Worm (Caenorhabditis elegans): ENCODE measurements around the gene F02E11.3.

Gene F02E11.3

ce11 chrII:3277686-3278085, 2.9 kb upstream of the F02E11.3 start, which contains the start of gene F02E11.4:
Gene F02E11.4, minus strand, starts transcription at chrII:3277786.
- TF ChIP-seq ces-1 (GFP tag; optimal IDR thresholded peaks at IDR 0.05) = no peak
- TF ChIP-seq tbx-8 (GFP tag; optimal IDR thresholded peaks at IDR 0.05) = no peak
- TF ChIP-seq ceh-39 (tag; optimal IDR thresholded peaks at IDR 0.05) = no peak
- TF ChIP-seq nhr-2 (tag; optimal IDR thresholded peaks at IDR 0.05) = no peak
- no peak for TF ChIP-seq unc-62 (GFP tag; optimal IDR thresholded peaks at IDR 0.05)
- TF ChIP-seq blmp-1 (tag; optimal IDR thresholded peaks at IDR 0.05) = no peak
- no peak for TF ChIP-seq sptf-1 (tag; optimal IDR thresholded peaks at IDR 0.05)
- no peak for TF ChIP-seq elt-1 (tag; optimal IDR thresholded peaks at IDR 0.05; ENCODE audit: borderline replicate concordance, insufficient read depth)
- TF ChIP-seq flh-1 (GFP tag; optimal IDR thresholded peaks at IDR 0.05) = no peak
- TF ChIP-seq mls-2 (tag; optimal IDR thresholded peaks at IDR 0.05) = no peak
- TF ChIP-seq mab-5 (tag; optimal IDR thresholded peaks at IDR 0.05) = no peak
- TF ChIP-seq snpc-4 (tag; optimal IDR thresholded peaks at IDR 0.05) = no peak
- no peak for TF ChIP-seq unc-120 (tag; optimal IDR thresholded peaks at IDR 0.05; ENCODE audit: poor library complexity, severe bottlenecking)
- TF ChIP-seq lin-32 (GFP tag; optimal IDR thresholded peaks at IDR 0.05) = no peak
- TF ChIP-seq lsy-2 (tag; optimal IDR thresholded peaks at IDR 0.05) = no peak

- no peak for TF ChIP-seq bed-3 (GFP tag; optimal IDR thresholded peaks at IDR 0.05)
These were observed 4.2 kb downstream of the F02E11.3 start for ce11 chrII:3270598-3270997.

- TF ChIP-seq ceh-83 (GFP tag; optimal IDR thresholded peaks at IDR 0.05) = peak; percentile 53
- TF ChIP-seq lin-32 (GFP tag; optimal IDR thresholded peaks at IDR 0.05) = no peak
- TF ChIP-seq cnd-1 (tag; optimal IDR thresholded peaks at IDR 0.05) = peak; percentile 30
- no peak for TF ChIP-seq zip-8 (tag; optimal IDR thresholded peaks at IDR 0.05)
- peak; percentile 26 for TF ChIP-seq drap-1 (GFP tag; optimal IDR thresholded peaks at IDR 0.05)
- no peak for TF ChIP-seq mep-1 (tag; optimal IDR thresholded peaks at IDR 0.05)
- TF ChIP-seq blmp-1 (tag; optimal IDR thresholded peaks at IDR 0.05) = no peak
- no peak for TF ChIP-seq mls-2 (tag; optimal IDR thresholded peaks at IDR 0.05)
These were observed 7.0 kb downstream of the F02E11.3 start for ce11 chrII:3267815-3268214.

ce11 chrII:3267365-3267764, 7.5 kb downstream of the F02E11.3 start, which contains the start of gene F02E11.7:
Gene F02E11.7, plus strand, starts transcription at chrII:3267665.
- no peak for TF ChIP-seq nhr-12 (tag; optimal IDR thresholded peaks at IDR 0.05)
- TF ChIP-seq ceh-39 (tag; optimal IDR thresholded peaks at IDR 0.05) = no peak
- no peak for TF ChIP-seq ham-2 (GFP tag; optimal IDR thresholded peaks at IDR 0.05)
- TF ChIP-seq mep-1 (tag; optimal IDR thresholded peaks at IDR 0.05) = no peak
- TF ChIP-seq cnd-1 (tag; optimal IDR thresholded peaks at IDR 0.05) = no peak
- no peak for TF ChIP-seq pha-4 (tag; optimal IDR thresholded peaks at IDR 0.05)
- TF ChIP-seq ztf-11 (tag; optimal IDR thresholded peaks at IDR 0.05) = no peak
- no peak for TF ChIP-seq drap-1 (GFP tag; optimal IDR thresholded peaks at IDR 0.05)
- TF ChIP-seq zip-8 (tag; optimal IDR thresholded peaks at IDR 0.05) = no peak
- no peak for TF ChIP-seq unc-62 (GFP tag; optimal IDR thresholded peaks at IDR 0.05)
- TF ChIP-seq hlh-1 (tag; optimal IDR thresholded peaks at IDR 0.05) = no peak
- no peak for TF ChIP-seq nhr-76 (tag; optimal IDR thresholded peaks at IDR 0.05)
- TF ChIP-seq ces-1 (GFP tag; optimal IDR thresholded peaks at IDR 0.05) = no peak
- no peak for TF ChIP-seq unc-39 (tag; optimal IDR thresholded peaks at IDR 0.05)
- TF ChIP-seq snpc-4 (tag; optimal IDR thresholded peaks at IDR 0.05) = no peak
- TF ChIP-seq M03D4.4 (tag; optimal IDR thresholded peaks at IDR 0.05) = no peak

- TF ChIP-seq mep-1 (tag; optimal IDR thresholded peaks at IDR 0.05) = no peak
- TF ChIP-seq drap-1 (GFP tag; optimal IDR thresholded peaks at IDR 0.05) = no peak
- TF ChIP-seq lsy-2 (tag; optimal IDR thresholded peaks at IDR 0.05) = no peak
- no peak for TF ChIP-seq unc-39 (tag; optimal IDR thresholded peaks at IDR 0.05)
- no peak for TF ChIP-seq ceh-39 (tag; optimal IDR thresholded peaks at IDR 0.05)
- TF ChIP-seq elt-1 (tag; optimal IDR thresholded peaks at IDR 0.05; ENCODE audit: borderline replicate concordance, insufficient read depth) = no peak
- TF ChIP-seq snpc-4 (tag; optimal IDR thresholded peaks at IDR 0.05) = no peak
- no peak for TF ChIP-seq ceh-83 (GFP tag; optimal IDR thresholded peaks at IDR 0.05)
- no peak for TF ChIP-seq nhr-12 (tag; optimal IDR thresholded peaks at IDR 0.05)
- no peak for TF ChIP-seq M03D4.4 (tag; optimal IDR thresholded peaks at IDR 0.05)
- no peak for TF ChIP-seq mls-2 (tag; optimal IDR thresholded peaks at IDR 0.05)
- TF ChIP-seq nhr-28 (tag; optimal IDR thresholded peaks at IDR 0.05) = no peak
- TF ChIP-seq blmp-1 (tag; optimal IDR thresholded peaks at IDR 0.05) = no peak
- no peak for TF ChIP-seq nhr-76 (tag; optimal IDR thresholded peaks at IDR 0.05)
- TF ChIP-seq sem-2 (GFP tag; optimal IDR thresholded peaks at IDR 0.05) = no peak
- no peak for TF ChIP-seq lin-13 (tag; optimal IDR thresholded peaks at IDR 0.05)
- TF ChIP-seq ztf-11 (tag; optimal IDR thresholded peaks at IDR 0.05) = no peak
- no peak for TF ChIP-seq unc-62 (GFP tag; optimal IDR thresholded peaks at IDR 0.05)
- TF ChIP-seq nhr-237 (tag; optimal IDR thresholded peaks at IDR 0.05) = no peak
- TF ChIP-seq sptf-1 (tag; optimal IDR thresholded peaks at IDR 0.05) = no peak
These were observed 10.1 kb downstream of the F02E11.3 start for ce11 chrII:3264704-3265103.
